Worm (Caenorhabditis elegans) whole organism, dauer: ENCODE results near the gene C23H4.8.

ENCODE experiments used
- unc-62 ChIP-seq: sonication (generic microtip); optimal IDR thresholded peaks from 2 replicates; lab custom pipeline; 2017; ENCODE audit warnings: missing biosample characterization, missing genetic modification reagents, missing genetic modification characterization

The C23H4.8 gene

ce11 chrX:12207078-12207477 lies 10.0 kb upstream of the C23H4.8 start:
- TF ChIP-seq unc-62 (GFP tag; lab: Kevin White, UChicago): no peak

- TF ChIP-seq unc-62 (GFP tag; lab: Kevin White, UChicago): no peak
Observed at ce11 chrX:12210145-12211032, 6.7 kb upstream of the C23H4.8 start.

ce11 chrX:12212801-12213200 lies 4.2 kb upstream of the C23H4.8 start, which contains the start of gene cab-1:
TSS of gene cab-1 (minus strand) at chrX:12212901.
- no peak for TF ChIP-seq unc-62 (GFP tag; lab: Kevin White, UChicago)

ce11 chrX:12219477-12219876 lies 2.4 kb downstream of the C23H4.8 start, which contains the start of gene cest-8:
TSS of gene cest-8 (plus strand) at chrX:12219660.
- no peak for TF ChIP-seq unc-62 (GFP tag; lab: Kevin White, UChicago)

ce11 chrX:12221817-12222216 lies 4.8 kb downstream of the C23H4.8 start, which contains the start of gene cest-9.2:
TSS of gene cest-9.2 (plus strand) at chrX:12222117.
- no peak for TF ChIP-seq unc-62 (GFP tag; lab: Kevin White, UChicago)

- TF ChIP-seq unc-62 (GFP tag; lab: Kevin White, UChicago): no peak
Observed at ce11 chrX:12222723-12223122, 5.7 kb downstream of the C23H4.8 start.

- no peak for TF ChIP-seq unc-62 (GFP tag; lab: Kevin White, UChicago)
Observed at ce11 chrX:12225970-12226369, 8.9 kb downstream of the C23H4.8 start, which contains the start of gene cest-9.1. TSS of gene cest-9.1 (plus strand) at chrX:12226182.

- no peak for TF ChIP-seq unc-62 (GFP tag; lab: Kevin White, UChicago)
Observed at ce11 chrX:12227130-12227529, 10.1 kb downstream of the C23H4.8 start.

ce11 chrX:12229651-12230050 lies 12.6 kb downstream of the C23H4.8 start, which contains the start of gene cest-7:
TSS of gene cest-7 (plus strand) at chrX:12229951.
- TF ChIP-seq unc-62 (GFP tag; lab: Kevin White, UChicago): no peak

- TF ChIP-seq unc-62 (GFP tag; lab: Kevin White, UChicago): no peak
Observed at ce11 chrX:12230357-12230756, 13.3 kb downstream of the C23H4.8 start.

ce11 chrX:12234424-12234823 lies 17.4 kb downstream of the C23H4.8 start:
- TF ChIP-seq unc-62 (GFP tag; lab: Kevin White, UChicago): no peak

ce11 chrX:12235388-12235787 lies 18.3 kb downstream of the C23H4.8 start, which contains the start of gene C23H4.6:
TSS of gene C23H4.6 (plus strand) at chrX:12235606.
- no peak for TF ChIP-seq unc-62 (GFP tag; lab: Kevin White, UChicago)

- no peak for TF ChIP-seq unc-62 (GFP tag; lab: Kevin White, UChicago)
Observed at ce11 chrX:12241457-12241856, 24.4 kb downstream of the C23H4.8 start, which contains the start of gene cest-3. TSS of gene cest-3 (plus strand) at chrX:12241646.

- TF ChIP-seq unc-62 (GFP tag; lab: Kevin White, UChicago): no peak
Observed at ce11 chrX:12242902-12243301, 25.9 kb downstream of the C23H4.8 start.

ce11 chrX:12248140-12248539 lies 31.1 kb downstream of the C23H4.8 start:
- TF ChIP-seq unc-62 (GFP tag; lab: Kevin White, UChicago): no peak

- no peak for TF ChIP-seq unc-62 (GFP tag; lab: Kevin White, UChicago)
Observed at ce11 chrX:12252189-12252588, 35.1 kb downstream of the C23H4.8 start.
